Worm (Caenorhabditis elegans): Measurements from ENCODE around the gene rpl-9.

The rpl-9 gene

DNA sequence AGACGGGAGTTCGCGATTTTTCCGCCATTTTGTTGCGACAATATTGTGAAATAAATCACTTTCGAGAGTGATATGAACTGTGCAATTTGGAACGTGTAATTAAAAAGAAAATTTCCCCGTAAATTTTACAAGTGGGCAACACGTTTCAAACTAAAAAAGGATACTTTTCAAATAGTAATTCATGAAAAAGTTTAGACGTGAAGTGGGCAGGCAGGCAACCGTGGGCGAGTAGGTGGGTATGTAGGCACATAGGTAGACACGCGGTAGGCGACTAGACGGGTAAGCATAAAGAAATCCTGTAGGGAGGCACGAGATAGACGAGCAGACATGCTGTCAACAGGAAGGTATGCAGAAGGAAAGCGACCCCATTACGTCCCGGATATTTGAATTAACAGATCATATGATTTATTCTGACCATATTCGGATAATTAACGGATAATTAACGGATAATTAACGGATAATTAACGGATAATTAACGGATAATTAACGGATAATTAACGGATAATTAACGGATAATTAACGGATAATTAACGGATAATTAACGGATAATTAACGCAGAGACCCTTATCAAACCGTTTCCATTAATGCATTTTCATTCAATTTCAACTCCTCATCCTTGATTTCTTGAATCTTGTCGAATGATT lies 20.8 kb upstream of the rpl-9 start, which contains the start of gene R13A5.11 (continued):
- no peak for TF ChIP-seq egl-18 (GFP tag; IDR thresholded peaks at IDR 0.05)

DNA sequence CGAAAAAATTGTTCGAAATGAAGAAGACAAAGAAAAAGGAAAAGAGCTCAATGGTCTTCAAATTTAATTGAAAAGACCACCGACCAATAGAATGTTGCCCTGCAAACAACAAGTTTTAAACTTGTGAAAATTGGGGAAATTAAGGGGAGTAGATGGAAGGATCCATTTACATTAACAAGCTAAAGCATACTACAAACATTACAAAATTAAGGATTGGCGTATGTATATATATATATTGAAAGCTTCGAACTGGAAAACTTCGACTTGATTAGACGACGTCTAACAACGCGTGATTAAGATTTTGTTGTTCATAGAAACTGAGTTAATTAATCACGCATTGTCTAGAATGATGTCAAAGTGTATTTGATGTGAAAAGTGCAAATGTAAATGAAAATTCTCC lies 15.6 kb upstream of the rpl-9 start, which contains the start of gene R13A5.15:
R13A5.15 (minus strand) TSS at position 101 of the 400 bp plus-strand sequence.
- TF ChIP-seq aptf-2 (GFP tag; conservative IDR thresholded peaks at IDR 0.05) (no peak), zfh-2 (GFP tag; conservative IDR thresholded peaks at IDR 0.05) (no peak), Y53G8AR.9 (GFP tag; conservative IDR thresholded peaks at IDR 0.05) (no peak), lin-40 (tag; optimal IDR thresholded peaks at IDR 0.05) (no peak), F39B2.1 (GFP tag; IDR thresholded peaks at IDR 0.05) (no peak), lsy-27 (tag; optimal IDR thresholded peaks at IDR 0.05; ENCODE audit: borderline replicate concordance, insufficient read depth) (no peak), ztf-18 (tag; optimal IDR thresholded peaks at IDR 0.05) (no peak), B0336.3 (GFP tag; IDR thresholded peaks at IDR 0.05) (no peak), unc-130 (GFP tag; optimal IDR thresholded peaks at IDR 0.05) (no peak), somi-1 (GFP tag; optimal IDR thresholded peaks at IDR 0.05) (no peak), F22D6.2 (tag; optimal IDR thresholded peaks at IDR 0.05) (no peak), zim-3 (tag; optimal IDR thresholded peaks at IDR 0.05) (no peak), F57A8.1 (GFP tag; optimal IDR thresholded peaks at IDR 0.05) (no peak), attf-3 (GFP tag; conservative IDR thresholded peaks at IDR 0.05) (no peak), C06A6.2 (GFP tag; conservative IDR thresholded peaks at IDR 0.05) (no peak), him-1 (tag; optimal IDR thresholded peaks at IDR 0.05) (no peak), F52B5.7 (tag; optimal IDR thresholded peaks at IDR 0.05) (no peak), nhr-179 (tag; optimal IDR thresholded peaks at IDR 0.05) (no peak), sea-2 (GFP tag; IDR thresholded peaks at IDR 0.05) (no peak), unc-62 (GFP tag; optimal IDR thresholded peaks at IDR 0.05) (no peak)

DNA sequence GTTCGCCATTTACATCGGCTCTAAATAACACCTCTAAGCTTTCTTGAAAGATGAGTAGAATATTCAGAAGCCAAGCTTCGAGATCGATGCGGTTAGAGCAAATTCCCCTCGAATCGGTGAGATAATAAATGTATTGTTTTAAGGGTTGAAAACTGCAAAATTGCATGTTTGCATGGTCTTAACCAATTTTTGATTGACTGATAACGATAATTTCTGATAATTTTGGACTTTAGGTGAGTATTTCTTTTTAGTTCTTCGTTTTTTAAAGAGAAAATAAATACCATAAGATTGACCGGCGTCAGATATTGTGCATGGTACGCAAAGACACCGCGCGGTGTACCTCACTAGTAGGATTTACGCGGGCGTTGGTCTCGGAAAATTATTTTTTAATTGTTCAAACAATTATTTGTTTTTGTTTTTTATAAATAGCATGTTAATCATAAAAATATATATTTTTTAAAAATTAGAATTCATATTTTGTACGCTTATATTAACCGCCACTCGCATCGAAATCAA lies 11.6 kb upstream of the rpl-9 start, which contains the start of gene cup-5:
cup-5 (plus strand) TSS at position 51 of the 516 bp plus-strand sequence.
- no peak for TF ChIP-seq bed-1 (GFP tag; IDR thresholded peaks at IDR 0.05)
- no peak for TF ChIP-seq somi-1 (GFP tag; optimal IDR thresholded peaks at IDR 0.05)
- TF ChIP-seq T26A5.8 (tag; optimal IDR thresholded peaks at IDR 0.05) = no peak
- peak; percentile 15 for TF ChIP-seq snpc-3.4 (tag; optimal IDR thresholded peaks at IDR 0.05)
- TF ChIP-seq fkh-3 (tag; optimal IDR thresholded peaks at IDR 0.05) = no peak
- TF ChIP-seq F39B2.1 (GFP tag; IDR thresholded peaks at IDR 0.05) = no peak
- peak; percentile 29 for TF ChIP-seq snpc-1.3 (tag; optimal IDR thresholded peaks at IDR 0.05; ENCODE audit: insufficient read depth)
- TF ChIP-seq snpc-1.1 (tag; optimal IDR thresholded peaks at IDR 0.05; ENCODE audit: insufficient read depth) = peak; percentile 35
- peak; percentile 76 for TF ChIP-seq efl-1 (GFP tag; optimal IDR thresholded peaks at IDR 0.05)
- no peak for TF ChIP-seq ceh-58 (GFP tag; IDR thresholded peaks at IDR 0.05)
- TF ChIP-seq ztf-25 (GFP tag; IDR thresholded peaks at IDR 0.05) = no peak
- no peak for TF ChIP-seq ekl-4 (GFP tag; IDR thresholded peaks at IDR 0.05)
- no peak for TF ChIP-seq zim-3 (tag; optimal IDR thresholded peaks at IDR 0.05)
- 0 out of 2 replicates have a peak, but pooled peaks have one; percentile 27 for TF ChIP-seq attf-3 (GFP tag; conservative IDR thresholded peaks at IDR 0.05)
- TF ChIP-seq gei-17 (GFP tag; optimal IDR thresholded peaks at IDR 0.05) = no peak
- TF ChIP-seq madf-8 (GFP tag; conservative IDR thresholded peaks at IDR 0.05) = peak; percentile 48
- no peak for TF ChIP-seq Y67H2A.10 (GFP tag; conservative IDR thresholded peaks at IDR 0.05)
- no peak for TF ChIP-seq hmg-20 (GFP tag; IDR thresholded peaks at IDR 0.05)
- no peak for TF ChIP-seq ztf-3 (GFP tag; optimal IDR thresholded peaks at IDR 0.05)
- no peak for TF ChIP-seq repo-1 (tag; optimal IDR thresholded peaks at IDR 0.05)
- peak; percentile 73 for TF ChIP-seq madf-6 (GFP tag; IDR thresholded peaks at IDR 0.05)
- TF ChIP-seq Y79H2A.3 (GFP tag; conservative IDR thresholded peaks at IDR 0.05) = no peak
- no peak for TF ChIP-seq lin-35 (GFP tag; optimal IDR thresholded peaks at IDR 0.05)
- no peak for TF ChIP-seq mcd-1 (GFP tag; IDR thresholded peaks at IDR 0.05)
- peak; percentile 37 for TF ChIP-seq dpl-1 (GFP tag; optimal IDR thresholded peaks at IDR 0.05)
- no peak for TF ChIP-seq attf-6 (GFP tag; IDR thresholded peaks at IDR 0.05)
- TF ChIP-seq hlh-12 (tag; optimal IDR thresholded peaks at IDR 0.05) = no peak
- peak; percentile 45; the same call in 1 of the 2 replicates for TF ChIP-seq F33H1.4 (GFP tag; IDR thresholded peaks at IDR 0.05)

Data from whole organism, young adult.